Fruit fly (Drosophila melanogaster): ENCODE results near the gene CG16704.

CG16704 gene

DNA sequence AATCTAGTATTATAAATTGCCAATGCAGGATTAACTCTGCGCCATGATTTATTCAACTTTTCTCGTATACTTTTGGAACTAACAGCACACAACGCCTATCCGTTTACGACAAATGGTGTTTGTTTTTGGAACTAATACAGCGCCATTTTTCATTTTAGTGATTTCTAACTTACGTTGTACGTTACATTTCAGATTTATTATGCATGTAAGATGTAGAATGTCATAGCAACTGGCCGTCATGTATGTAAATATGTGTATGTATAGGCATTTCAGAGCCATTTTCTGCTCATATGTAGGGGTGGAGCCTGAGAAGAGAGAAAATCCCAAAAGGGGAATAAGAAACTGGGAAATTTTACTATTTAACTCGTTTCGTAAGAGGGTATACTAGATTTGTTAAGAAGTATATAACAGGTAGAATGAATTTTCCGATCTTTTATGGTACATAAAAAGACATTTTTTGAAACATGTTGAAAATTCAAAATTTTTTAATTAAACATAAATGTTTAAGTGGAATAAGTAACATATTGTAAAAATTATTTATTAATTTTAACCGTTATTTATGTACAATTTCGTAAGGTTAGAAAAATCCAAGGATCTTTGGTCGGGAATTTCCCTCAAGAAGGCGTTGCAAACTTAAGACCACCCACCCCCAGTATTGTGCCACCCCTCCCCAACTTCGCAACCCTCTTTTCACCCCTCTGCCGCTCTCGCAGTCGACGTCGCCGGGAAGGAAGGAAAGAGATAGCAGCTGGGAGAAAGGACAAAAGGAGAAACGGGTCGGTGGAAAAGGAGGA is 34.8 kb downstream of the CG16704 start:
- TF ChIP-seq CG8478 (optimal IDR thresholded peaks at IDR 0.05) (no peak), Dll (optimal IDR thresholded peaks at IDR 0.05) (no peak)

DNA sequence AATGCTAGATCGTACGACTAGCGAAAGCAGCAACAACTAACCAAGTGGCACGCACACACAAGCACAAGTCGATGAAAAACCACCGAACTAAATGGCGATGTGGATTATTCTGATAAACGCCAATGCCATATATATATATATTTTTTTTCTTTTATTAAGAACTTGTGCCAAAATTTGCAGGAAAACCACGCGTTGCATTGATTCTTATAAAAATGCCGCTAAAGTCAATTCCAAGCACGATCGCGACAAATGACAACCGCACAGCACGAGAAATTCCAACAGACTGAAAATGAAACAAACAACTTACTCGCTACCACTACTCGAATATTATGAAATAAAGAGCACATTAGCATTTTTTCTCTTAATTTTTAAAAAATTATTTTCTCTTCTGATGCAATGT is 35.7 kb downstream of the CG16704 start, which contains the start of gene for:
for (minus strand) TSS at position 287 of the 400 bp plus-strand sequence.
- no peak for TF ChIP-seq CG8478 (optimal IDR thresholded peaks at IDR 0.05)
- no peak for TF ChIP-seq Dll (optimal IDR thresholded peaks at IDR 0.05)
- TF ChIP-seq EcR (GFP tag; optimal IDR thresholded peaks at IDR 0.05) = no peak
- no peak for TF ChIP-seq psq (optimal IDR thresholded peaks at IDR 0.05)
- no peak for TF ChIP-seq pan (optimal IDR thresholded peaks at IDR 0.05)
- no peak for TF ChIP-seq usp (GFP tag; optimal IDR thresholded peaks at IDR 0.05)

DNA sequence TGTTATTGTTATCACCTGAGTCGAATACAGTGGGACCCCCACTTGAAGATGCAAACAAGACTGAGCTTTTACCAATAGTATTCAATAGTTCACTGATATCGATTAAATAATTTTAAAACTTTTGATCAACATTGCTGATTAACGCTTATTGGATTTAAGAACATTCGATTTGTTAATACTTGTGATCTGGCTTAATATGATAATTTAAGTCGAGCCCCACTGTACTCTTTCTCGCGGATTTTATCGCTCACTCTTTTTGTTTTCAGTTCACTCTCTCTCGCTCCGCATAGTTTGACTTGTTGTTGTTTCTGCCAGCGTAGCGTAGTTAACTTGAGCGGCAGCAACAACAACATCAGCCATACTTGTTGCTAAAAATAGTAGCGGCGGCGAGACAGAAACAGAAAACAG is 36.7 kb downstream of the CG16704 start:
- TF ChIP-seq psq (optimal IDR thresholded peaks at IDR 0.05) = no peak
- TF ChIP-seq usp (GFP tag; optimal IDR thresholded peaks at IDR 0.05) = no peak
- no peak for TF ChIP-seq Dll (optimal IDR thresholded peaks at IDR 0.05)
- no peak for TF ChIP-seq CG8478 (optimal IDR thresholded peaks at IDR 0.05)
- no peak for TF ChIP-seq EcR (GFP tag; optimal IDR thresholded peaks at IDR 0.05)
- no peak for TF ChIP-seq pan (optimal IDR thresholded peaks at IDR 0.05)

DNA sequence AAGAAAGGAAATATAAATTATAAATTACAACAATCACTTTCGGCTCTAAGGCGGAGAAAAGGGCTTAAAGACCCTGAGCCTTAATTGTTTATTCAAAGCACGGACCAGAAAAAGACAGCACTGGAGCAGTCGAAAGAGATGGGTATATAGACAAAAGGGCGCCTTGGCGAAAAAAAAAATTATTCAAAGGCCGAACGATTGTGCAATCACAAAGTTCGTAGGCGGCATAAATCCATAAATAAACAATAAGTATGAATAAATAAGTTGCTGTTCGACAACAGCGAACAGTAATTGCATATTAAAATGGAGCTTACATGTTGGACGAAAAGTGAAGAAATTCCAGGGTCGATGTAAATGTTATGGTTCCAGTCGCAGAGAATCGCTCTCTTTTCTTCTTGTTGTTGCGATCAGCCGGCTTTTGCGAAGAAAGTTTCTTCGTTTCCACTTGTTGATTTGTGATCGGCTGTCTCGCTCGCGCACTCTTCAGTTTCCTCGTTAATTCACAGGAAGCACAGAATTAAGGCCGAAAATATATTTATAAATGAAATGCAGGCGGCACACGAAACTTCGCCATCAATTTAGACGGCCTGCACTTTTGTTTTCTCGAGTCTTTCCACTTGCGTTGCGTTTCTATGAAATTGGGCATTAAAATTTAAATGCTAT is 37.3 kb downstream of the CG16704 start:
- TF ChIP-seq pan (optimal IDR thresholded peaks at IDR 0.05) (no peak), usp (GFP tag; optimal IDR thresholded peaks at IDR 0.05) (no peak), EcR (GFP tag; optimal IDR thresholded peaks at IDR 0.05) (no peak), psq (optimal IDR thresholded peaks at IDR 0.05) (no peak)

DNA sequence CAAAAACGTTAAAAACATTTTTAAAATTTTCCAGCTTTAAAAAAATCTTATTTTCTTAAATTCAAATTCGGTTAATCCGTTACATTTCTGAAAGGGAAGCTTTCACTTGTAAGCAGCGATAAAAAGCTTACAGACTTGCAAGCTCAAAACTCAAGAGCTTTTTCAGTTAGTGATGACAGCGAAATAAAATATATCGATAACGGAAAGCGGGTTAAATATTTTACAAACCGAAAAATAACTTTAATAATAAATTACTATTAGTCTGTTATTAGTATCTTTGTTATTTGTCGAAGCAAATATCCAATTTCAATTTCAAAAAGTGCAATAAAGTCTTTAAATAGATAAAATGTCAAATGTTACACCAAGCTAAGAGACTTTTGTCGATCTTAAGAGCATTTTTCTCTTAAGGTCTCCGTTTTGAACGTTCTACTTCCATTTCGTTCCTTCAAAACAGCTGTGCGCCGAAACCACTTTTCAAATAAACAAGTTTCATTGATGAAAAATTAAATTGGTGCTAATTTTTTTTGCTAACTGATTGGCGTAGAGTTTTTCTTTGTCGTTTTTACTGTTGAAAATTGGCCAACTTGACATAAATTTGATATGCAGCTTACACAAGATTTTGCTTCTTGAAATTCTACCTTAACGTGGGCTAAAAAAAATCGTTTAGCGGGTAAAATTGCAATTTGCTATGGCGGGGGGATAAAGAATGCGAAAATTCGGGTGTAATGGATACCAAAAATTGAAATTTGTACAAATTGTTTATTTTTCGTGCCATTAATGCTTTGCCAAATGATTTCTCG is 44.0 kb downstream of the CG16704 start:
- TF ChIP-seq Dll (optimal IDR thresholded peaks at IDR 0.05) (no peak), CG8478 (optimal IDR thresholded peaks at IDR 0.05) (no peak), psq (optimal IDR thresholded peaks at IDR 0.05) (no peak), EcR (GFP tag; optimal IDR thresholded peaks at IDR 0.05) (no peak), pan (optimal IDR thresholded peaks at IDR 0.05) (no peak), usp (GFP tag; optimal IDR thresholded peaks at IDR 0.05) (no peak)

DNA sequence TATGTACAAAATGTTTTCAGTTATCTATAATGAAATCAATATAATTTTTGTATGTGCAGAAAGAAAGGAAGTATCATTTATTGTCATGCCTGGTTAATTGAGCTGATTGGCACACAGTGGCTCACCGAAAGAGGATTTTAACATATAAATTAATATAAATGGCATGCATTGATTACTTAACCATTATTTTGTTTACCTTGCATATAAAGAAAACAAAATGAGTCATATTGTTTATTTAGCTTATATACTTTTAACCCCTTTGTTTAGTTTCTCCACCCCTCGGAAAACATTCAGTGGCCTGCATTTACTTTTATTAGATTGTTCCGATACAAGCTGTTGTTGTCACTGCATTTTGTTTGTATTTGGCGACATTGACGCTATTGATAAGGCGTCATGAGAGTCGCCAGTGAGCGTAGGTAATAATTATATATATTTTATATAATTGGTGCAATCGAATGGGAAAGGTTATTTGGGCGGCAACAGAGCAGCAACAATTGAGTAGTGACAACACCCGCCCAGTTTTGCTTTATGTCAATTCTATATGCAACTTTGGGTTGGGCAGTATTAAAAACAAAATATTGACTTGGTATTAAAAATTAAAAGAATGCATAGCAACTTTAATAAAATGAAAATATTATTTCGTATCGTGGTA is 44.7 kb downstream of the CG16704 start:
- TF ChIP-seq CG8478 (optimal IDR thresholded peaks at IDR 0.05) = no peak

DNA sequence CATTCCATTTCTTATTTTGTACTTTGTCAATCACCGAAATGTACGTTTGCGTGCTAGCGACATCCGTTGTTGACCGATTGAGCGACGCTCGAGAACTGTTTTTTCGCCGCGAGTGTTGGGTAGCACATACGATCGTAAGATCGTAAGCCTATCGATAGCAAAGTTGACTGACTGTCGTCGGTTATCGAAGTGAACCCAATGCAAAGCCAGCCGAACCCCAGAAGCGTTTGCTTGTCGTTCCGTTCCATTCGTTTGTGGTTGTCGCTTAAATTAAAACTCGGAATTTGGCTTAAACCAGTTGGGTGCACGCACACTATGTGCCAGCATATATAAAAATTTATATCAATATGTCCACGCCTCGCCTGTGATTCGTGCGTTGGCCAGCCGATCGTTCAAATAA is 46.3 kb downstream of the CG16704 start:
- TF ChIP-seq EcR (GFP tag; optimal IDR thresholded peaks at IDR 0.05) = no peak
- TF ChIP-seq psq (optimal IDR thresholded peaks at IDR 0.05) = no peak
- TF ChIP-seq pan (optimal IDR thresholded peaks at IDR 0.05) = no peak
- TF ChIP-seq Dll (optimal IDR thresholded peaks at IDR 0.05) = no peak
- TF ChIP-seq CG8478 (optimal IDR thresholded peaks at IDR 0.05) = no peak
- TF ChIP-seq usp (GFP tag; optimal IDR thresholded peaks at IDR 0.05) = no peak

DNA sequence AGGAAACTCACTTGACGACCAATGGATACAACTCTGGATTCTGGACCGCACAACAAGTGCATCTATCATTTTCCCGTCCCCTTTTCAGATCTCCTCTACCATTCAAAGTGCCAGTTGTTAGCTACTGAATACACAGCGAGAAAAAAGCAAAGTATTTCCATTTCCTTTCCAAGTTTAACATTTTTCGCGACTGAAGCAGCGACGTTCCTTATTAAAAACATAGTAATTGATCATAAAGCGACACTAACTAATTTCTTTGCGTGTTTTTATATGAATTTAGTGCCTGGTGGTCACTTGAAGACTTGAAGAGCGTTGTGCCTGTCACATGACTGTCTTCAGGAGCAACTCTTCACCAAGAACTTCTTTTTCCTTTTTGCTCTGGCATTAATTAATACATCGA is 47.0 kb downstream of the CG16704 start:
- TF ChIP-seq Dll (optimal IDR thresholded peaks at IDR 0.05) (no peak), CG8478 (optimal IDR thresholded peaks at IDR 0.05) (no peak), pan (optimal IDR thresholded peaks at IDR 0.05) (no peak), usp (GFP tag; optimal IDR thresholded peaks at IDR 0.05) (no peak), EcR (GFP tag; optimal IDR thresholded peaks at IDR 0.05) (no peak), psq (optimal IDR thresholded peaks at IDR 0.05) (no peak)

DNA sequence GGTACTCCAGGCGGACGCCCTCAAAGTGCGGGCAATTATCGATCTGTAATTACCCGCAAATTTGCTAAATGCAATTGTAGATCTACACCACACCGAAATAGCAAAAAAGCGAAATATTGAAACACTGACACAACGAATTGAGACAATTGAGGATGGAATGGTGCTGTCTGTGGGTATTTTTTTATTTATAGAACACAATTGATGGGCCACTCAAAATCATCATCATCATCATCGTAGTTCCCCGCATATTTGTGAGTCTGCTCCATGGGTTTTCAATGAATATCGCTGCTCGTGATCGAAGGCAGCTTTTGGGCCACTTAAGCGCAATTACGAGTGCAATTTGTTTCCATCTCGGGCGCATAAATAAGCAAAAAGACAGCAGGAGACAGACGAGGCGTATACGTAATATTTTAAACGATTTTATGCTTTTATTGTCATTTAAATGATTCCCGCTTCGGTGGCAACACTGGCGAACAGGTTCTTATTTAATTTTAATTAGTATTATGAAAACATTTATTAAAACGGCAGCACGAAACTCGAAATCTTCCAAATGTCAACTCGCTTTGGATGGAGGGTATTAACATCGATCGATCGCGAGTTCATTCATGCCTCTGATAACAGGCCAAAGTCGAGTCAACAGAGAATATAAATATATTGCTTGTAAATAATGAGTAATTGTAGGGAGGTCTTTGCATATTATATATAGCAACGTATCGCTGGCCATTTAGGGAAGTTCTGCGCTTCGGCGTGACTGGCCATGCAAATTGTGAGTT is 50.1 kb downstream of the CG16704 start:
- no peak for TF ChIP-seq CG8478 (optimal IDR thresholded peaks at IDR 0.05)
- no peak for TF ChIP-seq pan (optimal IDR thresholded peaks at IDR 0.05)
- no peak for TF ChIP-seq usp (GFP tag; optimal IDR thresholded peaks at IDR 0.05)
- no peak for TF ChIP-seq Dll (optimal IDR thresholded peaks at IDR 0.05)
- TF ChIP-seq EcR (GFP tag; optimal IDR thresholded peaks at IDR 0.05) = no peak
- TF ChIP-seq psq (optimal IDR thresholded peaks at IDR 0.05) = no peak

Data from whole organism.